Fruit fly (Drosophila melanogaster): Measurements from ENCODE around the gene CkIalpha.

CkIalpha gene

DNA sequence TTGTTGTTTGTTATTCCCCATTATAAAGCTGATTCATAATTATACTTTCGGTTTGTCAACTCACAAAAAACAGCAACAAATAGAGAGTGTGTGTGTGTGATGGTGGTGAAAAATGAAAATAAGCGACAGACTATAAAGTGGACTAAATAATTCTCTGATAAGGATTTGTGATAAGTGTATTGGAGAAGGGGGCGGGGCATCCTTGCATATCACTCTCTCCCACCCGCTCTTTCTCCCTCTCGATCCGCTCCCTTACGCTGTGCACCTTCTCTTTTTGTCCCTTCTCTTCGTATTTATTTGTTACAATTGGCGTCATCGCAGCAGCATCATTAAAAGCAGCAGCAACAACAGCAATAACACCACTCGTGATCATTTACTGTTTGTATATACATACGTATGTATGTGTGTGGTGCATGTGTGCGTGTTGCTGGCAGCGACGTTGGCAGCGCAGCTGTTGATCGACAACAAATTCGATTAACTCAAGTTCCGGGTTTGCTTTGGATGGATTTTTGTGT lies 8.1 kb downstream of the CkIalpha start (continued):
- TF ChIP-seq cwo (GFP tag; optimal IDR thresholded peaks at IDR 0.05) (peak; percentile 51), CG1603 (tag; optimal IDR thresholded peaks at IDR 0.05) (peak; percentile 23), CG32532 (GFP tag; IDR thresholded peaks at IDR 0.05) (peak; percentile 24; the same call in 1 of the 2 replicates), gcm2 (GFP tag; optimal IDR thresholded peaks at IDR 0.05) (no peak), zfh1 (GFP tag; IDR thresholded peaks at IDR 0.05) (no peak), trem (tag; optimal IDR thresholded peaks at IDR 0.05) (peak; percentile 11), CG3995 (GFP tag; optimal IDR thresholded peaks at IDR 0.05) (no peak), sens (GFP tag) (peak; percentile 63), wek (GFP tag; optimal IDR thresholded peaks at IDR 0.05) (peak; percentile 26), pfk (GFP tag; optimal IDR thresholded peaks at IDR 0.05) (peak; percentile 19), CG34376 (GFP tag; optimal IDR thresholded peaks at IDR 0.05) (peak; percentile 67), vvl (GFP tag; IDR thresholded peaks at IDR 0.05) (peak; percentile 35; the same call in 1 of the 2 replicates), Pdp1 (GFP tag; optimal IDR thresholded peaks at IDR 0.05) (peak in 1 of 2 experiments; percentile 5), CG13894 (tag; optimal IDR thresholded peaks at IDR 0.05) (peak; percentile 14), ham (GFP tag; IDR thresholded peaks at IDR 0.05) (no peak)

DNA sequence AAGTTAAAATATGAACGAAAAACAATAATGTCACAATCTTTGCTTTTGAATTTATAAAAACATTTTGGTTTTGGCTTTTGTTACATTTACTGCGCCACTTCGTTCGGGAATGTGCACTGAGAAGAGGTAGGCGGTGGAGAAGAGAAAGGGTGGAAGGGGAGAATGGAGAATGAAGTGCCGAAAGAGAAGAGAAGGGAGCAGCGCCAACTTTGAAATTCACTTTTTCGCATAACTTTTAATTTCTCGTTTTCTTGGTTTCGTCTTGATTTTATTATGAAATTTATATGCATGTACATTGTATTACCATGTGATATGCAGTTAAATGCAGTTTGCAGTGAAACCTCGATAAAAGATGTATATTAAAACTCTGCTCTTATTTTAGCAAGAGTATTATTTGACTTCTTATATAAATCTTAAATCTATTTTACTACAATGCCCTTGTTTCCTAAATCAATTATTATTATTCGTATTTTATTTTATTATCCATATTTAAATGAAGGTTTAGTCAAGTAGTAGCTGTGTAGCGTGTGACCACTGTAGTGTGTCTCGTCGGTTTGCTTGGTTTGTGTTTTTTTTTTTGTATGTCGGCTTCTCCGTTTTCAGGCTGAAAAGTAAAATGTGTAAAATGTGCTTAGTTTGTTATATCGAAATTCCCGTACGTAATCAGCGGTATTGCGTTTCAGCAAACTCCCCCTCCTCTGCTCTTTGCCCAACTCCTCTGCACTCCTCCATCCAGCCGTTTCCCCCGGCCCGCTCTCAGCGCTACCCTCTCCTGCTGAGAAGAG lies 9.4 kb downstream of the CkIalpha start:
- TF ChIP-seq nerfin-2 (GFP tag; IDR thresholded peaks at IDR 0.05; ENCODE audit: partially characterized antibody) (no peak), Mad (GFP tag; optimal IDR thresholded peaks at IDR 0.05) (no peak), CG17328 (GFP tag; IDR thresholded peaks at IDR 0.05) (0 out of 2 replicates have a peak, but pooled peaks have one; percentile 11), CG7357 (GFP tag; IDR thresholded peaks at IDR 0.05) (no peak), vfl (GFP tag; optimal IDR thresholded peaks at IDR 0.05) (no peak), Sox102F (GFP tag; optimal IDR thresholded peaks at IDR 0.05) (peak; percentile 37), unpg (GFP tag; optimal IDR thresholded peaks at IDR 0.05) (peak; percentile 19), tio (GFP tag; optimal IDR thresholded peaks at IDR 0.05) (no peak), Trl (optimal IDR thresholded peaks at IDR 0.05) (peak in 1 of 2 experiments; percentile 33), Trl (GFP tag; optimal IDR thresholded peaks at IDR 0.05) (no peak), Hr51 (GFP tag; optimal IDR thresholded peaks at IDR 0.05) (peak in 1 of 2 experiments; percentile 35), sr (GFP tag; IDR thresholded peaks at IDR 0.05) (no peak), croc (GFP tag; conservative IDR thresholded peaks at IDR 0.05) (no peak), emc (GFP tag; optimal IDR thresholded peaks at IDR 0.05) (no peak), CG10979 (tag; optimal IDR thresholded peaks at IDR 0.05) (peak; percentile 41), sens (GFP tag) (peak; percentile 44), Ptx1 (GFP tag; IDR thresholded peaks at IDR 0.05) (no peak), Neu2 (GFP tag; optimal IDR thresholded peaks at IDR 0.05; ENCODE audit: borderline replicate concordance) (no peak), CG8089 (GFP tag; optimal IDR thresholded peaks at IDR 0.05) (no peak), dmrt11E (tag; optimal IDR thresholded peaks at IDR 0.05) (peak; percentile 50), Poxn (GFP tag; IDR thresholded peaks at IDR 0.05) (no peak), CG8359 (GFP tag; optimal IDR thresholded peaks at IDR 0.05; ENCODE audit: borderline replicate concordance) (no peak), row (GFP tag; IDR thresholded peaks at IDR 0.05) (peak; percentile 58), CG14860 (GFP tag; IDR thresholded peaks at IDR 0.05; ENCODE audit: partially characterized antibody) (no peak), CG34224 (GFP tag; IDR thresholded peaks at IDR 0.05; ENCODE audit: partially characterized antibody) (no peak), CG14667 (GFP tag; IDR thresholded peaks at IDR 0.05) (no peak), Camta (GFP tag; optimal IDR thresholded peaks at IDR 0.05) (no peak), CG15269 (tag; optimal IDR thresholded peaks at IDR 0.05) (peak; percentile 17), CG18262 (tag; optimal IDR thresholded peaks at IDR 0.05) (peak; percentile 35), CG14710 (tag; optimal IDR thresholded peaks at IDR 0.05) (peak; percentile 22), lov (optimal IDR thresholded peaks at IDR 0.05) (no peak), lov (GFP tag; IDR thresholded peaks at IDR 0.05) (no peak), dati (GFP tag; IDR thresholded peaks at IDR 0.05) (no peak), CG6689 (GFP tag; IDR thresholded peaks at IDR 0.05) (0 out of 2 replicates have a peak, but pooled peaks have one; percentile 38)

All from whole organism, embryonic.